Fruit fly (Drosophila melanogaster): ENCODE data around the gene RnpS1.
A peak's percentile ranks its signal among the peaks of the same experiment; 100 is the strongest.

The RnpS1 gene

DNA sequence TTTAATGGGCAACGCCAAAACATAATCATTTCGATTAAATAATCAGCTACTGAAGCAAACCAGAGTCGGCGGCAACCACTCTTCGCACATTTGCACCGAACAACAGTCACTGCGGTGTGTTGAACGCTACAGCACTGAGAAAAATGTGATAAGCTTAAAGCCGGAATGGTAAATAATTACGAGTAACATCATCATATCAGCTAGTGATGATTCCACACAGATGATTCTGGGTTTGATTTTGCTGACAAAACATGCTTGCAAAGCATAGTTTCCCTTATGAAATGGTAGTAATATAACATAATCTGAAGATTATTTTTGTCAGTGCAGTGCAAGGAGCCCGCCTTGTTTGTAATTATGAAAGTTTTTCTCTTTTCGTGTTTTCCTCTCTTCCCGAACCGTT is 46.3 kb downstream of the RnpS1 start (continued):
- TF ChIP-seq Camta (GFP tag; optimal IDR thresholded peaks at IDR 0.05) (peak; percentile 12), CG1647 (GFP tag; optimal IDR thresholded peaks at IDR 0.05) (no peak), HLHmδ (GFP tag; optimal IDR thresholded peaks at IDR 0.05) (no peak), grn (GFP tag; optimal IDR thresholded peaks at IDR 0.05) (no peak), sima (GFP tag; optimal IDR thresholded peaks at IDR 0.05) (no peak), nerfin-1 (tag; optimal IDR thresholded peaks at IDR 0.05) (peak; percentile 50), CG1233 (GFP tag; optimal IDR thresholded peaks at IDR 0.05) (no peak), CG17802 (tag; optimal IDR thresholded peaks at IDR 0.05) (peak; percentile 26), CG5245 (GFP tag; optimal IDR thresholded peaks at IDR 0.05) (peak; percentile 59), CG2889 (GFP tag; IDR thresholded peaks at IDR 0.05) (no peak), CG11085 (GFP tag; IDR thresholded peaks at IDR 0.05) (no peak), Vsx1 (GFP tag; optimal IDR thresholded peaks at IDR 0.05) (no peak), Nf-YA (GFP tag; IDR thresholded peaks at IDR 0.05) (no peak), CG6683 (GFP tag; optimal IDR thresholded peaks at IDR 0.05) (no peak), nom (GFP tag; optimal IDR thresholded peaks at IDR 0.05) (no peak), wor (GFP tag; IDR thresholded peaks at IDR 0.05) (0 out of 2 replicates have a peak, but pooled peaks have one; percentile 23), ERR (GFP tag; optimal IDR thresholded peaks at IDR 0.05) (no peak), CG12659 (GFP tag; optimal IDR thresholded peaks at IDR 0.05) (peak; percentile 14)

DNA sequence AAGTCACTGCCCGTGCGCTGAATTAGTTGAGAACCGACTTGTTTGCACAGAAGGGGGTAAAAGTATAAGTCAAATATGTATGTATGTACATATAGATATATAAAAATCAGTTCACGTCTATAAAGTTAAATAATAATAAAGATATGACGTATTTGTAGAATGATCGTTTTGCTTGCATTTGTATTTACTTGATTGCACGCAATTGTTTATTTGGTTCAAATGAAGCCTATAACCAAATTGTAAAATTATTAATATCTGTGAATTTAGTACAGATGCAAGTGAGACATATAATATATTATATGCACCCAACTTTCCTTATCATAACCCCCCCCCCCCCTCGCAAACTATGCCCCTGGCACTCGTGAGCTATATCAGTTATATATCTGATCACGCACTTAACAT is 48.7 kb downstream of the RnpS1 start:
- TF ChIP-seq phol (tag; optimal IDR thresholded peaks at IDR 0.05) = peak; percentile 29
- TF ChIP-seq Meics (GFP tag; optimal IDR thresholded peaks at IDR 0.05) = peak; percentile 78
- TF ChIP-seq CG11504 (tag; optimal IDR thresholded peaks at IDR 0.05) = peak; percentile 66
- TF ChIP-seq CG17802 (tag; optimal IDR thresholded peaks at IDR 0.05) = no peak
- TF ChIP-seq run (tag; optimal IDR thresholded peaks at IDR 0.05) = no peak
- TF ChIP-seq CkIIα-i1 (GFP tag; IDR thresholded peaks at IDR 0.05) = no peak
- TF ChIP-seq pan (optimal IDR thresholded peaks at IDR 0.05) = no peak
- no peak for TF ChIP-seq pan (GFP tag; optimal IDR thresholded peaks at IDR 0.05 in 1 of 2, IDR thresholded peaks at IDR 0.05 in 1 of 2)
- no peak for TF ChIP-seq toy (GFP tag; IDR thresholded peaks at IDR 0.05)
- 0 out of 2 replicates have a peak, but pooled peaks have one; percentile 12 for TF ChIP-seq CG17612 (GFP tag; IDR thresholded peaks at IDR 0.05)
- no peak for TF ChIP-seq Hr39 (optimal IDR thresholded peaks at IDR 0.05)
- peak; percentile 30; the same call in 1 of the 2 replicates for TF ChIP-seq lmd (GFP tag; IDR thresholded peaks at IDR 0.05)
- TF ChIP-seq ewg (GFP tag; optimal IDR thresholded peaks at IDR 0.05) = no peak
- peak; percentile 19 for TF ChIP-seq CG14710 (tag; optimal IDR thresholded peaks at IDR 0.05)
- peak; percentile 41 for TF ChIP-seq Blimp-1 (GFP tag; optimal IDR thresholded peaks at IDR 0.05)
- TF ChIP-seq CG13287 (GFP tag; IDR thresholded peaks at IDR 0.05; ENCODE audit: partially characterized antibody) = no peak
- 0 out of 2 replicates have a peak, but pooled peaks have one; percentile 38 for TF ChIP-seq sob (GFP tag; IDR thresholded peaks at IDR 0.05)
- TF ChIP-seq Mad (GFP tag; optimal IDR thresholded peaks at IDR 0.05) = no peak
- no peak for TF ChIP-seq fd64A (GFP tag; optimal IDR thresholded peaks at IDR 0.05)
- no peak for TF ChIP-seq prd (optimal IDR thresholded peaks at IDR 0.05)
- TF ChIP-seq prd (GFP tag; IDR thresholded peaks at IDR 0.05) = peak; percentile 53; the same call in 2 of the 3 replicates
- TF ChIP-seq Hey (tag; optimal IDR thresholded peaks at IDR 0.05) = no peak
- no peak for TF ChIP-seq zfh2 (GFP tag; optimal IDR thresholded peaks at IDR 0.05)
- TF ChIP-seq cwo (GFP tag; optimal IDR thresholded peaks at IDR 0.05) = peak; percentile 78
- no peak for TF ChIP-seq CG3995 (GFP tag; optimal IDR thresholded peaks at IDR 0.05)
- no peak for TF ChIP-seq MESR4 (GFP tag; optimal IDR thresholded peaks at IDR 0.05)
- peak; percentile 61 for TF ChIP-seq nmo (GFP tag; optimal IDR thresholded peaks at IDR 0.05)
- peak; percentile 31 for TF ChIP-seq CG2202 (tag; optimal IDR thresholded peaks at IDR 0.05)
- TF ChIP-seq lov (optimal IDR thresholded peaks at IDR 0.05) = no peak
- TF ChIP-seq lov (GFP tag; IDR thresholded peaks at IDR 0.05) = no peak
- no peak for TF ChIP-seq pum (GFP tag; optimal IDR thresholded peaks at IDR 0.05)
- TF ChIP-seq Atf-2 (GFP tag; optimal IDR thresholded peaks at IDR 0.05) = no peak
- TF ChIP-seq Dbx (GFP tag; IDR thresholded peaks at IDR 0.05) = peak; percentile 65; the same call in 2 of the 3 replicates
- TF ChIP-seq Myb (GFP tag; optimal IDR thresholded peaks at IDR 0.05) = no peak
- TF ChIP-seq slbo (GFP tag; IDR thresholded peaks at IDR 0.05) = peak; percentile 67
